Fruit fly (Drosophila melanogaster) Kc167 (cell line): ENCODE measurements around the gene eIF3e.

ENCODE experiments used
- Myc ChIP-seq: fragments of >200 bp; optimal IDR thresholded peaks from 2 replicates; lab custom pipeline; 2017; ENCODE audit warnings: missing external identifiers
- h ChIP-seq: fragments of >200 bp; optimal IDR thresholded peaks from 3 replicates; lab custom pipeline; 2018; ENCODE audit warnings: missing external identifiers
- psq ChIP-seq: fragments of >200 bp; optimal IDR thresholded peaks from 2 replicates; lab custom pipeline; 2017; ENCODE audit warnings: missing external identifiers

dm6 chr3L:16751487-16752054 is 35.2 kb downstream of the eIF3e start:
- TF ChIP-seq h (lab: Kevin White, UChicago) (no peak), Myc (lab: Kevin White, UChicago) (no peak), psq (no peak)
